Fruit fly (Drosophila melanogaster) whole organism, adult: ENCODE measurements around the gene CG11693.

Source experiments
- CG11617 ChIP-seq: fragments of 200-800 bp; sonication (Bioruptor generic); optimal IDR thresholded peaks from 2 replicates; lab custom pipeline; 2017; ENCODE audit warnings: mild to moderate bottlenecking, missing biosample characterization, missing genetic modification reagents, missing genetic modification characterization
- CG14711 ChIP-seq: fragments of 200-800 bp; sonication (Bioruptor generic); optimal IDR thresholded peaks from 2 replicates; lab custom pipeline; 2018; ENCODE audit warnings: missing biosample characterization, mild to moderate bottlenecking, missing genetic modification characterization, moderate library complexity
- CG1620 ChIP-seq: fragments of 200-800 bp; sonication (Bioruptor generic); optimal IDR thresholded peaks from 2 replicates; lab custom pipeline; 2016; ENCODE audit warnings: missing biosample characterization, missing genetic modification characterization
- CG5204 ChIP-seq: fragments of 200-800 bp; sonication (Bioruptor generic); optimal IDR thresholded peaks from 2 replicates; lab custom pipeline; 2016; ENCODE audit warnings: missing biosample characterization, missing genetic modification characterization
- CG7101 ChIP-seq: fragments of 200-800 bp; sonication (Bioruptor generic); optimal IDR thresholded peaks from 2 replicates; lab custom pipeline; 2018; ENCODE audit warnings: missing biosample characterization, mild to moderate bottlenecking, missing genetic modification characterization, moderate library complexity
- Clk ChIP-seq: fragments of 200-800 bp; sonication (Bioruptor generic); optimal IDR thresholded peaks from 2 replicates; lab custom pipeline; 2017; ENCODE audit warnings: missing biosample characterization, missing genetic modification characterization
- Hr96 ChIP-seq: fragments of 200-800 bp; sonication (Bioruptor generic); optimal IDR thresholded peaks from 2 replicates; lab custom pipeline; 2016; ENCODE audit warnings: missing biosample characterization, missing genetic modification characterization
- kay ChIP-seq: fragments of 200-800 bp; sonication (Bioruptor generic); peaks from one replicate; lab custom pipeline; 2016; ENCODE audit warnings: missing biosample characterization, missing genetic modification characterization, borderline replicate concordance
- ovo ChIP-seq: fragments of 200-800 bp; sonication (Bioruptor generic); optimal IDR thresholded peaks from 2 replicates; lab custom pipeline; 2016; ENCODE audit warnings: missing biosample characterization, missing genetic modification characterization

- TF ChIP-seq ovo (no peak), CG7101 (tag; lab: Kevin White, UChicago) (no peak), CG11617 (no peak), Hr96 (GFP tag; lab: Kevin White, UChicago) (no peak), kay (GFP tag; lab: Kevin White, UChicago) (peak; percentile 12), CG1620 (GFP tag; lab: Kevin White, UChicago) (no peak), CG5204 (GFP tag; lab: Kevin White, UChicago) (no peak), Clk (GFP tag; lab: Kevin White, UChicago) (no peak), CG14711 (tag; lab: Kevin White, UChicago) (no peak)
These were observed 23.8 kb upstream of the CG11693 start for dm6 chr3R:8334471-8334783.
